Worm (Caenorhabditis elegans): Measurements from ENCODE around the gene tps-1.
"Not testable (repeated sequence)": the region's sequence is repeated elsewhere in the genome, so short reads cannot be mapped to it uniquely, and the experiment has no call there.

- not testable (repeated sequence) for TF ChIP-seq snpc-4 (GFP tag; optimal IDR thresholded peaks at IDR 0.05); snpc-4 (tag; optimal IDR thresholded peaks at IDR 0.05); ama-1 (optimal IDR thresholded peaks at IDR 0.05); ama-1 (GFP tag; optimal IDR thresholded peaks at IDR 0.05); bed-1 (GFP tag; IDR thresholded peaks at IDR 0.05); pha-4 (tag; optimal IDR thresholded peaks at IDR 0.05)
Measured at ce11 chrX:17442539-17442938, 31.8 kb downstream of the tps-1 start.

Measured in whole organism, young adult.